Worm (Caenorhabditis elegans): Measurements from ENCODE around the gene Y37D8A.16.

ce11 chrIII:12966895-12967294 lies 48.4 kb upstream of the Y37D8A.16 start, which contains the start of gene ttm-1:
- no peak for TF ChIP-seq pes-1 (GFP tag; IDR thresholded peaks at IDR 0.05)
- TF ChIP-seq tbx-11 (GFP tag; IDR thresholded peaks at IDR 0.05), result no peak
- no peak for TF ChIP-seq ceh-13 (GFP tag; optimal IDR thresholded peaks at IDR 0.05)
- no peak for TF ChIP-seq ceh-36 (tag; optimal IDR thresholded peaks at IDR 0.05)
- TF ChIP-seq sea-1 (GFP tag; conservative IDR thresholded peaks at IDR 0.05), result no peak
- no peak for TF ChIP-seq ama-1 (optimal IDR thresholded peaks at IDR 0.05)
- no peak for TF ChIP-seq flt-1 (GFP tag; IDR thresholded peaks at IDR 0.05)
- no peak for TF ChIP-seq hmbx-1 (tag; optimal IDR thresholded peaks at IDR 0.05)
- no peak for TF ChIP-seq tra-4 (tag; optimal IDR thresholded peaks at IDR 0.05)
- TF ChIP-seq tbx-37 (GFP tag; conservative IDR thresholded peaks at IDR 0.05), result no peak
- no peak for TF ChIP-seq aly-1 (tag; optimal IDR thresholded peaks at IDR 0.05)
- TF ChIP-seq ets-7 (tag; optimal IDR thresholded peaks at IDR 0.05), result no peak
- no peak for TF ChIP-seq B0310.2 (tag; optimal IDR thresholded peaks at IDR 0.05)

All from whole organism, early embryonic.